Fruit fly (Drosophila melanogaster) whole organism, embryonic: ENCODE measurements around the gene CG17105.

Experiments
- Abd-B ChIP-seq: fragments of 200-800 bp; sonication (Bioruptor generic); optimal IDR thresholded peaks from 2 replicates; lab custom pipeline; 2018; ENCODE audit warnings: missing biosample characterization, mild to moderate bottlenecking, missing genetic modification characterization, moderate library complexity
- CG10267 ChIP-seq: fragments of 200-800 bp; sonication (Bioruptor generic); optimal IDR thresholded peaks from 2 replicates; lab custom pipeline; 2018; ENCODE audit warnings: missing biosample characterization, mild to moderate bottlenecking, missing genetic modification characterization, moderate library complexity
- CG12236 ChIP-seq: fragments of 200-800 bp; sonication (Bioruptor generic); optimal IDR thresholded peaks from 2 replicates; lab custom pipeline; 2016; ENCODE audit warnings: missing biosample characterization, missing genetic modification characterization
- CG13775 ChIP-seq: fragments of 200-800 bp; sonication (Bioruptor generic); optimal IDR thresholded peaks from 3 replicates; lab custom pipeline; 2017; ENCODE audit warnings: missing biosample characterization, mild to moderate bottlenecking, missing genetic modification characterization
- CG13894 ChIP-seq: fragments of 200-800 bp; sonication (Bioruptor generic); optimal IDR thresholded peaks from 3 replicates; lab custom pipeline; 2018; ENCODE audit warnings: missing biosample characterization, mild to moderate bottlenecking, missing genetic modification characterization, moderate library complexity
- CG14014 ChIP-seq: fragments of 200-800 bp; sonication (Bioruptor generic); IDR thresholded peaks from 2 replicates; pipeline ENCODE4 v1.3.6; 2022; ENCODE audit warnings: missing biosample characterization, missing genetic modification characterization
- CG16815 ChIP-seq: fragments of 200-800 bp; sonication (Bioruptor generic); optimal IDR thresholded peaks from 3 replicates; lab custom pipeline; 2017; ENCODE audit warnings: missing biosample characterization, mild to moderate bottlenecking, missing genetic modification characterization
- CG17359 ChIP-seq: fragments of 200-800 bp; sonication (Bioruptor generic); optimal IDR thresholded peaks from 3 replicates; lab custom pipeline; 2018; ENCODE audit warnings: missing biosample characterization, mild to moderate bottlenecking, missing genetic modification characterization, moderate library complexity
- CG17612 ChIP-seq: fragments of 200-800 bp; sonication (Bioruptor generic); IDR thresholded peaks from 2 replicates; pipeline ENCODE4 v1.3.6; 2022; ENCODE audit warnings: missing biosample characterization, missing genetic modification characterization
- CG18599 ChIP-seq: fragments of 200-800 bp; sonication (Bioruptor generic); optimal IDR thresholded peaks from 3 replicates; lab custom pipeline; 2017; ENCODE audit warnings: missing biosample characterization, missing genetic modification characterization, mild to moderate bottlenecking, moderate library complexity, missing genetic modification reagents
- CG2678 ChIP-seq: fragments of 200-800 bp; sonication (Bioruptor generic); optimal IDR thresholded peaks from 3 replicates; lab custom pipeline; 2019; ENCODE audit warnings: missing biosample characterization, mild to moderate bottlenecking, missing genetic modification characterization, moderate library complexity
- CG3065 ChIP-seq: fragments of 200-800 bp; sonication (Bioruptor generic); optimal IDR thresholded peaks from 2 replicates; lab custom pipeline; 2016; ENCODE audit warnings: missing biosample characterization, missing genetic modification characterization
- CG33213 ChIP-seq: fragments of 200-800 bp; sonication (Bioruptor generic); optimal IDR thresholded peaks from 3 replicates; lab custom pipeline; 2016; ENCODE audit warnings: missing biosample characterization, missing genetic modification characterization
- CG3407 ChIP-seq: fragments of 200-800 bp; sonication (Bioruptor generic); optimal IDR thresholded peaks from 2 replicates; lab custom pipeline; 2018; ENCODE audit warnings: missing biosample characterization, mild to moderate bottlenecking, missing genetic modification characterization
- CG34224 ChIP-seq: fragments of 200-800 bp; sonication (Bioruptor generic); IDR thresholded peaks from 3 replicates; pipeline ENCODE4 v1.3.6; 2022; ENCODE audit warnings: missing biosample characterization, missing genetic modification characterization; ENCODE audit not compliant: partially characterized antibody
- CG4730 ChIP-seq: fragments of 200-800 bp; sonication (Bioruptor generic); IDR thresholded peaks from 2 replicates; pipeline ENCODE4 v1.3.6; 2022; ENCODE audit warnings: missing biosample characterization, missing genetic modification characterization
- CG6654 ChIP-seq: fragments of 200-800 bp; sonication (Bioruptor generic); optimal IDR thresholded peaks from 2 replicates; lab custom pipeline; 2017; ENCODE audit warnings: missing biosample characterization, mild to moderate bottlenecking, missing genetic modification characterization
- CG7271 ChIP-seq: fragments of 200-800 bp; sonication (Bioruptor generic); optimal IDR thresholded peaks from 2 replicates; lab custom pipeline; 2018; ENCODE audit warnings: missing biosample characterization, mild to moderate bottlenecking, missing genetic modification characterization, moderate library complexity
- CG8765 ChIP-seq: fragments of 200-800 bp; sonication (Bioruptor generic); IDR thresholded peaks from 2 replicates; pipeline ENCODE4 v1.3.6; 2022; ENCODE audit warnings: missing biosample characterization, missing genetic modification characterization
- CG9727 ChIP-seq: fragments of 200-800 bp; sonication (Bioruptor generic); optimal IDR thresholded peaks from 3 replicates; lab custom pipeline; 2017; ENCODE audit warnings: missing biosample characterization, mild to moderate bottlenecking, missing genetic modification characterization
- Dref ChIP-seq: fragments of 200-800 bp; sonication (Bioruptor generic); IDR thresholded peaks from 2 replicates; pipeline ENCODE4 v1.3.6; 2022; ENCODE audit warnings: missing biosample characterization, missing genetic modification characterization
- Drgx ChIP-seq: fragments of 200-800 bp; sonication (Bioruptor generic); IDR thresholded peaks from 2 replicates; pipeline ENCODE4 v1.3.6; 2022; ENCODE audit warnings: missing biosample characterization, missing genetic modification characterization
- ERR ChIP-seq: fragments of 200-800 bp; sonication (Bioruptor generic); optimal IDR thresholded peaks from 2 replicates; lab custom pipeline; 2016; ENCODE audit warnings: missing biosample characterization, missing genetic modification characterization
- Hr3 ChIP-seq: fragments of 200-800 bp; sonication (Bioruptor generic); optimal IDR thresholded peaks from 3 replicates; lab custom pipeline; 2016; ENCODE audit warnings: missing biosample characterization, missing genetic modification characterization
- Lhr ChIP-seq: fragments of 200-800 bp; sonication (Bioruptor generic); optimal IDR thresholded peaks from 3 replicates; lab custom pipeline; 2017; ENCODE audit warnings: mild to moderate bottlenecking, missing biosample characterization, missing genetic modification reagents, missing genetic modification characterization
- MTF-1 ChIP-seq: fragments of 200-800 bp; sonication (Bioruptor generic); optimal IDR thresholded peaks from 2 replicates; lab custom pipeline; 2018; ENCODE audit warnings: missing biosample characterization, mild to moderate bottlenecking, missing genetic modification characterization, borderline replicate concordance
- Mad ChIP-seq: fragments of 200-800 bp; sonication (Bioruptor generic); optimal IDR thresholded peaks from 2 replicates; lab custom pipeline; 2016; ENCODE audit warnings: missing biosample characterization, missing genetic modification characterization
- NK7.1 ChIP-seq: fragments of 200-800 bp; sonication (Bioruptor generic); optimal IDR thresholded peaks from 3 replicates; lab custom pipeline; 2016; ENCODE audit warnings: missing biosample characterization, missing genetic modification characterization
- Nf-YA ChIP-seq: fragments of 200-800 bp; sonication (Bioruptor generic); IDR thresholded peaks from 2 replicates; pipeline ENCODE4 v1.3.6; 2022; ENCODE audit warnings: missing biosample characterization, missing genetic modification characterization
- Sox102F ChIP-seq: fragments of 200-800 bp; sonication (Bioruptor generic); optimal IDR thresholded peaks from 2 replicates; lab custom pipeline; 2018; ENCODE audit warnings: missing biosample characterization, mild to moderate bottlenecking, missing genetic modification characterization, moderate library complexity
- Tbp ChIP-seq: fragments of >200 bp; optimal IDR thresholded peaks from 2 replicates; lab custom pipeline; 2018; ENCODE audit warnings: missing biosample characterization, missing genetic modification characterization
- Usf ChIP-seq: fragments of 200-800 bp; sonication (Bioruptor generic); optimal IDR thresholded peaks from 2 replicates; lab custom pipeline; 2017; ENCODE audit warnings: missing genotype, missing biosample characterization, missing genetic modification characterization
- Xrp1 ChIP-seq: fragments of 200-800 bp; sonication (Bioruptor generic); IDR thresholded peaks from 2 replicates; pipeline ENCODE4 v1.3.6; 2022; ENCODE audit warnings: missing biosample characterization, missing genetic modification characterization
- aop ChIP-seq: fragments of 200-800 bp; sonication (Bioruptor generic); IDR thresholded peaks from 2 replicates; pipeline ENCODE4 v1.3.6; 2022; ENCODE audit warnings: missing biosample characterization, missing genetic modification characterization
- emc ChIP-seq: fragments of 200-800 bp; sonication (Bioruptor generic); optimal IDR thresholded peaks from 2 replicates; lab custom pipeline; 2016; ENCODE audit warnings: missing biosample characterization, missing genetic modification characterization
- esg ChIP-seq: fragments of 200-800 bp; sonication (Bioruptor generic); conservative IDR thresholded peaks from 2 replicates; pipeline ENCODE4 v1.3.6; 2022; ENCODE audit warnings: missing biosample characterization, missing genetic modification characterization
- fd3F ChIP-seq: fragments of 200-800 bp; sonication (Bioruptor generic); optimal IDR thresholded peaks from 2 replicates; lab custom pipeline; 2018; ENCODE audit warnings: missing biosample characterization, mild to moderate bottlenecking, missing genetic modification characterization, moderate library complexity
- fd96Cb ChIP-seq: fragments of 200-800 bp; sonication (Bioruptor generic); optimal IDR thresholded peaks from 2 replicates; lab custom pipeline; 2018; ENCODE audit warnings: missing biosample characterization, mild to moderate bottlenecking, missing genetic modification characterization, moderate library complexity
- gt ChIP-seq: fragments of 200-800 bp; sonication (Bioruptor generic); IDR thresholded peaks from 2 replicates; pipeline ENCODE4 v1.3.6; 2022; ENCODE audit warnings: missing biosample characterization, missing genetic modification characterization
- kah ChIP-seq: fragments of 200-800 bp; sonication (Bioruptor generic); optimal IDR thresholded peaks from 2 replicates; lab custom pipeline; 2018; ENCODE audit warnings: missing biosample characterization, mild to moderate bottlenecking, missing genetic modification characterization
- kay ChIP-seq: fragments of 200-800 bp; sonication (Bioruptor generic); optimal IDR thresholded peaks from 2 replicates; lab custom pipeline; 2016; ENCODE audit warnings: missing biosample characterization, missing genetic modification characterization
- peb ChIP-seq: fragments of 200-800 bp; sonication (Bioruptor generic); IDR thresholded peaks from 2 replicates; pipeline ENCODE4 v1.3.6; 2022; ENCODE audit warnings: missing biosample characterization, missing genetic modification characterization
- pita ChIP-seq: fragments of 200-800 bp; sonication (Bioruptor generic); optimal IDR thresholded peaks from 2 replicates; lab custom pipeline; 2017; ENCODE audit warnings: missing biosample characterization, mild to moderate bottlenecking, missing genetic modification characterization
- sens ChIP-seq: fragments of 200-800 bp; sonication (Bioruptor generic); peaks from one replicate; lab custom pipeline; 2016; ENCODE audit warnings: missing biosample characterization, missing genetic modification characterization
- sim ChIP-seq: fragments of 200-800 bp; sonication (Bioruptor generic); IDR thresholded peaks from 2 replicates; pipeline ENCODE4 v1.3.6; 2022; ENCODE audit warnings: missing biosample characterization, missing genetic modification characterization
- sob ChIP-seq: fragments of 200-800 bp; sonication (Bioruptor generic); IDR thresholded peaks from 2 replicates; pipeline ENCODE4 v1.3.6; 2022; ENCODE audit warnings: missing biosample characterization, missing genetic modification characterization
- sqz ChIP-seq: fragments of 200-800 bp; sonication (Bioruptor generic); optimal IDR thresholded peaks from 3 replicates; lab custom pipeline; 2018; ENCODE audit warnings: missing biosample characterization, mild to moderate bottlenecking, missing genetic modification characterization
- sr ChIP-seq: fragments of 200-800 bp; sonication (Bioruptor generic); IDR thresholded peaks from 3 replicates; pipeline ENCODE4 v1.3.6; 2022; ENCODE audit warnings: missing biosample characterization, missing genetic modification characterization
- ssp ChIP-seq: fragments of 200-800 bp; sonication (Bioruptor generic); IDR thresholded peaks from 2 replicates; pipeline ENCODE4 v1.3.6; 2022; ENCODE audit warnings: missing biosample characterization, missing genetic modification characterization
- tgo ChIP-seq: fragments of 200-800 bp; sonication (Bioruptor generic); IDR thresholded peaks from 3 replicates; pipeline ENCODE4 v1.3.6; 2022; ENCODE audit warnings: missing biosample characterization, missing genetic modification characterization
- vfl ChIP-seq: fragments of 200-800 bp; sonication (Bioruptor generic); optimal IDR thresholded peaks from 2 replicates; lab custom pipeline; 2016; ENCODE audit warnings: missing biosample characterization, missing genetic modification characterization
- vnd ChIP-seq: fragments of 200-800 bp; sonication (Bioruptor generic); IDR thresholded peaks from 3 replicates; pipeline ENCODE4 v1.3.6; 2022; ENCODE audit warnings: missing biosample characterization, missing genetic modification characterization; ENCODE audit not compliant: partially characterized antibody

The CG17105 gene

DNA sequence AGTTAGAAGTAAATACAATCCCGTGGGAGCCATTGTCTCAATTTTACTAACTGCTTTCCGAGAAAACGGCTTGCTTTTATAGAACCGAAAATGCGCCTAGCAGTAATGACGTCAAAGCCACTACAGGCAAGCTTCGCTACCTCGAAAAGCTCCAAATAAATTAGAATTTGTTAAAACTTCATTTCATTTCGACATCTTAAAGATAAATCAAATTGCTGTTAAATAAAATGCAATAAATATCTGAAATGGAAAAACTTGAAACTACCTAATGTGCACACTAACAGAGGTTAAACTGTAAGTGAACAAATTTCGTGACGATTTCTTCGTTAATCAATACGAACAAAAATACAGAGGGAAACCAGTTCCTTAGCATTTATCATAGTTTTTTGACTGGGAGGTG lies 17.2 kb downstream of the CG17105 start, which contains the start of gene CG7300 (continued):
- TF ChIP-seq CG16815 (GFP tag; lab: Kevin White, UChicago) (peak; percentile 15), CG4730 (peak; percentile 40; the same call in 1 of the 2 replicates), kay (GFP tag; lab: Kevin White, UChicago) (no peak), CG7271 (tag; lab: Kevin White, UChicago) (no peak), kah (no peak), sr (GFP tag; lab: Robert Waterston, UW) (no peak), CG2678 (tag; lab: Kevin White, UChicago) (peak; percentile 74), gt (GFP tag; lab: Robert Waterston, UW) (no peak), CG6654 (no peak), ERR (no peak), Usf (GFP tag; lab: Kevin White, UChicago) (no peak), Mad (GFP tag; lab: Kevin White, UChicago) (no peak), CG13894 (tag; lab: Kevin White, UChicago) (no peak), sim (GFP tag; lab: Robert Waterston, UW) (no peak), Hr3 (GFP tag; lab: Kevin White, UChicago) (peak; percentile 15), CG17612 (GFP tag; lab: Robert Waterston, UW) (0 out of 2 replicates have a peak, but pooled peaks have one; percentile 25), CG3407 (no peak), sens (GFP tag; lab: Kevin White, UChicago) (peak; percentile 80), CG34224 (GFP tag; lab: Robert Waterston, UW) (no peak), CG33213 (GFP tag; lab: Kevin White, UChicago) (peak; percentile 35), Lhr (GFP tag; lab: Kevin White, UChicago) (no peak), MTF-1 (GFP tag; lab: Kevin White, UChicago) (no peak), aop (GFP tag; lab: Robert Waterston, UW) (no peak), NK7.1 (GFP tag; lab: Kevin White, UChicago) (peak; percentile 12), sob (GFP tag; lab: Robert Waterston, UW) (peak; percentile 56), CG12236 (no peak), emc (GFP tag; lab: Kevin White, UChicago) (no peak), Dref (no peak), CG9727 (GFP tag; lab: Kevin White, UChicago) (peak; percentile 17), esg (GFP tag; lab: Robert Waterston, UW) (peak; percentile 24; the same call in 1 of the 2 replicates), CG10267 (peak; percentile 27), ssp (peak; percentile 34; the same call in 1 of the 2 replicates), CG14014 (GFP tag; lab: Robert Waterston, UW) (no peak), Drgx (no peak), Nf-YA (GFP tag; lab: Robert Waterston, UW) (no peak), CG13775 (no peak), Xrp1 (GFP tag; lab: Robert Waterston, UW) (peak; percentile 68), peb (GFP tag; lab: Robert Waterston, UW) (peak; percentile 31; the same call in 1 of the 2 replicates), Abd-B (peak; percentile 20), CG3065 (no peak), CG8765 (GFP tag; lab: Robert Waterston, UW) (no peak), pita (GFP tag; lab: Kevin White, UChicago) (no peak), vnd (GFP tag; lab: Robert Waterston, UW) (no peak), sqz (GFP tag; lab: Kevin White, UChicago) (no peak), Tbp (GFP tag; lab: Kevin White, UChicago) (no peak), fd96Cb (tag; lab: Kevin White, UChicago) (peak; percentile 52), tgo (GFP tag; lab: Robert Waterston, UW) (peak; percentile 65), CG17359 (tag; lab: Kevin White, UChicago) (peak; percentile 61), fd3F (peak; percentile 54), vfl (GFP tag; lab: Kevin White, UChicago) (no peak), Sox102F (GFP tag; lab: Kevin White, UChicago) (peak; percentile 64), CG18599 (GFP tag; lab: Kevin White, UChicago) (peak; percentile 58)
